Fruit fly (Drosophila melanogaster) Kc167 (cell line): ENCODE measurements around the gene tay.

Experiments used
- Myc ChIP-seq: fragments of >200 bp; optimal IDR thresholded peaks from 2 replicates; lab custom pipeline; 2017; ENCODE audit warnings: missing external identifiers
- Sin3A ChIP-seq: fragments of >200 bp; optimal IDR thresholded peaks from 2 replicates; lab custom pipeline; 2018; ENCODE audit warnings: missing external identifiers
- h ChIP-seq: fragments of >200 bp; optimal IDR thresholded peaks from 3 replicates; lab custom pipeline; 2018; ENCODE audit warnings: missing external identifiers
- insv ChIP-seq: fragments of >200 bp; optimal IDR thresholded peaks from 3 replicates; lab custom pipeline; 2018; ENCODE audit warnings: missing external identifiers
- psq ChIP-seq: fragments of >200 bp; optimal IDR thresholded peaks from 2 replicates; lab custom pipeline; 2017; ENCODE audit warnings: missing external identifiers
- ttk ChIP-seq: sonication (Bioruptor generic); optimal IDR thresholded peaks from 2 replicates; lab custom pipeline; 2017; ENCODE audit warnings: missing external identifiers

Gene tay

DNA sequence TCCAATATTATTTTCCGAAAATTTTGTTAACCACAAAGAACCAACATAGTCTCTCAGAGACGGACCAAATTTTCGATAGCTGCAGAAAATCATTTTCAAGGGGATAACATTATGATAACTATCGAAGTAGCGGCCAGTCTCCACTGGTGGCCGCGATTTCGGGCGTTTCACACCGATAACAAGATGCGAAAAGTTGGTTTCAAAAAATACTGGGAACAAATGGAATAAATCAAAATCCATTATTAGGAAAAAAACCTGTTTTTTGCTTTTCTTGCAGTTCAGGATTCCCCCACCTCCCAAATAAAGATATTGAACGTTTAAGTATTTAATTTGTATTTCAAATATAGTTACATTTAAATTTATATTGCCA, at the start of gene tay:
Gene tay, minus strand, starts transcription at position 65 of the 370 bp plus-strand sequence.
- TF ChIP-seq Myc (lab: Kevin White, UChicago) (no peak), Sin3A (lab: Kevin White, UChicago) (no peak), ttk (lab: Kevin White, UChicago) (no peak), psq (lab: Kevin White, UChicago) (no peak)

DNA sequence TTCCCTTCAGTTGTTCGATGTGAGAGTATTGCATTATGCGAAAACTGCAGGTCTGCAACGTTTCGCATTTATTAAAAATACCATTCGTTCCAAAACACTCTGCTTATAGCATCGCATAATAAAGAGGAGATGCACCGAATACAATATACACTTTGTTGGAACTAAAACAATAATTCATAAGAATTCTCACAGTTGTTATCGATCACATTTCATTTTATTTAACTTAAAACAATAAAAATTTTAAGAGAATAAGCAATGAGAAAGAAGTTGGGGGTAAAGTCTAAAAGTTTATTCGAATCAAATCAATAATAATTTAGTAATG, 47.1 kb upstream of the tay start:
- TF ChIP-seq Myc (lab: Kevin White, UChicago) = no peak
- no peak for TF ChIP-seq ttk (lab: Kevin White, UChicago)
- TF ChIP-seq Sin3A (lab: Kevin White, UChicago) = no peak
- TF ChIP-seq insv (lab: Kevin White, UChicago) = no peak
- no peak for TF ChIP-seq h (lab: Kevin White, UChicago)
- TF ChIP-seq psq (lab: Kevin White, UChicago) = no peak

dm6 chrX:15933504-15934225, 46.6 kb upstream of the tay start, which contains the start of gene Ranbp16:
Ranbp16 (minus strand) TSS chrX:15933867.
- no peak for TF ChIP-seq insv (lab: Kevin White, UChicago)
- TF ChIP-seq psq (lab: Kevin White, UChicago) = no peak
- no peak for TF ChIP-seq ttk (lab: Kevin White, UChicago)
- TF ChIP-seq h (lab: Kevin White, UChicago) = no peak
- no peak for TF ChIP-seq Sin3A (lab: Kevin White, UChicago)
- no peak for TF ChIP-seq Myc (lab: Kevin White, UChicago)

- no peak for TF ChIP-seq insv (lab: Kevin White, UChicago)
- TF ChIP-seq Myc (lab: Kevin White, UChicago) = no peak
- no peak for TF ChIP-seq Sin3A (lab: Kevin White, UChicago)
- no peak for TF ChIP-seq h (lab: Kevin White, UChicago)
- no peak for TF ChIP-seq ttk (lab: Kevin White, UChicago)
- TF ChIP-seq psq (lab: Kevin White, UChicago) = no peak
Measured at dm6 chrX:15924805-15925204, 37.7 kb upstream of the tay start, which contains the start of gene Lcch3. Lcch3 (plus strand) TSS chrX:15925105.

DNA sequence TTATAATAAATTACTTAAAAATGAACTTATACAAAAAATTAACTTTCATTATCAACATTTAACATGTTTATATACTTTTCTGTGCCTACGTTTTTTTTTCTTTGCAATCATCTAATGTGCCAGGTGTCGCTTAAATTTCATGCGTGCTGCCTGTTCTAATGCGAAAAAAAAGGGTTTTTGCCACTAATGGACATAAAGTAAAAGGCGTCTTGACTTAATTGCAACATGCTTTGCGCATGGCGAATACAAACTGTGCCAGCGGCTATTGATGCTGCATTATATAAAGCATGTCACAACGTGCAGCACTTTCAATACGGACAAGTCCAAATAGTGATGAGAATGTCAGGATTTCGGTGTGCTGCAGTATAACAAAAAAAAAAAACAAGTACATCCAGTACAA, 34.5 kb upstream of the tay start, which contains the start of gene CG8916:
Gene CG8916, plus strand, starts transcription at position 301 of the 400 bp plus-strand sequence.
- TF ChIP-seq Myc (lab: Kevin White, UChicago) (no peak), Sin3A (lab: Kevin White, UChicago) (no peak), insv (lab: Kevin White, UChicago) (no peak), h (lab: Kevin White, UChicago) (no peak), psq (lab: Kevin White, UChicago) (no peak), ttk (lab: Kevin White, UChicago) (no peak)

- no peak for TF ChIP-seq ttk (lab: Kevin White, UChicago)
- no peak for TF ChIP-seq insv (lab: Kevin White, UChicago)
- no peak for TF ChIP-seq h (lab: Kevin White, UChicago)
- no peak for TF ChIP-seq Sin3A (lab: Kevin White, UChicago)
- TF ChIP-seq psq (lab: Kevin White, UChicago) = no peak
- no peak for TF ChIP-seq Myc (lab: Kevin White, UChicago)
Measured at dm6 chrX:15910570-15910969, 23.5 kb upstream of the tay start, which contains the start of gene Lrp4. Lrp4 (plus strand) TSS chrX:15910870.

DNA sequence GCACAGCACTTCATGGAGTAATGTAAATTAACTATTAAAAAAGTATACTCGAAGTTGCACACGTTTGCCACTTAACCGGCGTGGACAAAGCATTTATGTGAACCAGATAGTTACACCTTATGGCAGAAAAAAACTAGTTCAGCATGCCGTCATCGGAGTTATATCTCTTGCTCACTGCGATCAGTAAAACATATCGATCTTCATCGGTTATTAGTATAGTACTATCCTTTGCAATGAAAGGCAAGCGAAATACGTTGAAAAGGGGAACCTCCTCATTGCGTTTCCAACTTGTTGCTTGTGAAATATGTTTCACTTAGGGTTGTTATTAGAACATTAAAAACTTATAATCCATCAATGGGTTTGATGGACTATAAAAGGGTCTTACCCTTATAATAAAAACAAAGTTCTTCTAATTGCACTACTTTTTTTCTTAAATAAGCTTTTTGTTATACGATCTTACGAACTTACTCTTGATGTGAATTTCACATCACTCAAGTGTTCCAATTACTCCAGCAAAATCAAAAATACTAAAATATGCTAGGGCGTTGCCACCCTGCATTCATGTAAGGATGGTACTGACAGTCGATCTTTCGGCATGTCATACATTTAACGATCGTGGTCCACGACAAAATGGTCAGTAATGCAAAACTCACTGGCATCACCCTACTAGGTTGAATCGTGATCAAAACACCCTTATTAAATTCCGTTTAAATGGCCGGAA, 22.6 kb upstream of the tay start, which contains the start of gene CycD:
Gene CycD, minus strand, starts transcription at position 113 of the 721 bp plus-strand sequence.
- no peak for TF ChIP-seq Myc (lab: Kevin White, UChicago)
- no peak for TF ChIP-seq insv (lab: Kevin White, UChicago)

- TF ChIP-seq insv (lab: Kevin White, UChicago) = no peak
Measured at dm6 chrX:15893732-15894264, 6.7 kb upstream of the tay start.

DNA sequence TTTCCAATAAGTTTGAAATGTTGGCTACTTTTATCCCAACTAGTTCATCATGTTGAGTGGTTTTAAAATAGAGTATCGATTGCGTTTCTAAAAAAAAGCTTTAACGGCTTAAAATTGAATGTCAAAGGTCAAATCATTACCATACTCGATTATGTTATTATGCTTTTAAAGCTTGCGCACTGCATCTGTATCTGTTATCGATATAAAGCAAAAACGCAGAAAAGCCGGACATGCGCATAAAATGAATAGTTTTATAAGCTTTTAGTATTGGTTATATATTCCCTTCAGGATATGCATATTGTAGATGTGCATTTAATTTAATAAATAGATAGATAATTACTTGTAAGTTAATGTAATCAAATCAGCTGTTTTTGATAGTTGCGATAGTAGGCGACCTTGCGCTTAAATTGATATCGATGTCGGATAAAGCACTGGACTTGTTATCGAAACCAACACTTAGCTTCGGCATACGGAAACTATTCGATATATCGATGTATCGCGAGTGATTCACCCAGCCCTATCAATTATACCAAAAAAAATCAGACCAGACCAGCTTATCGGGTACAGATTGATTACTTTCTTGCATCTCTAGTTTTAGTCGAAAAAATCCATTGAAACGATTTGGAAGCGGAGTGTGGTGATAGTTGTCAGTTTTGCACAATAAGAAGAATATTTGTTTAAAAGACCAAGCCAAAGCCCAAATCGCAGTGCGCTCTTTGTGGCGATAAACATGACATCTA, 4.7 kb upstream of the tay start, which contains the start of gene shi:
Gene shi, plus strand, starts transcription at position 511 of the 740 bp plus-strand sequence.
- TF ChIP-seq Myc (lab: Kevin White, UChicago) (no peak), ttk (lab: Kevin White, UChicago) (no peak), insv (lab: Kevin White, UChicago) (no peak), h (lab: Kevin White, UChicago) (no peak), Sin3A (lab: Kevin White, UChicago) (no peak), psq (lab: Kevin White, UChicago) (no peak)

- TF ChIP-seq insv (lab: Kevin White, UChicago) = no peak
- no peak for TF ChIP-seq Myc (lab: Kevin White, UChicago)
- TF ChIP-seq h (lab: Kevin White, UChicago) = no peak
- no peak for TF ChIP-seq ttk (lab: Kevin White, UChicago)
- no peak for TF ChIP-seq Sin3A (lab: Kevin White, UChicago)
- no peak for TF ChIP-seq psq (lab: Kevin White, UChicago)
Measured at dm6 chrX:15889780-15890608, 2.9 kb upstream of the tay start, which contains the start of the genes MSBP and CG15916. MSBP (minus strand) TSS chrX:15890109. CG15916 (plus strand) TSS chrX:15890589.
